Fruit fly (Drosophila melanogaster) whole organism, embryonic: ENCODE results near the gene mRpL48.

Experiments
- CG10209 ChIP-seq: fragments of 200-800 bp; sonication (Bioruptor generic); optimal IDR thresholded peaks from 3 replicates; lab custom pipeline; 2017; ENCODE audit warnings: missing biosample characterization, mild to moderate bottlenecking, missing genetic modification characterization, missing genetic modification reagents
- CG16779 ChIP-seq: fragments of 200-800 bp; sonication (Bioruptor generic); IDR thresholded peaks from 2 replicates; pipeline ENCODE4 v1.3.6; 2022; ENCODE audit warnings: missing biosample characterization, missing genetic modification characterization
- CG17359 ChIP-seq: fragments of 200-800 bp; sonication (Bioruptor generic); optimal IDR thresholded peaks from 3 replicates; lab custom pipeline; 2018; ENCODE audit warnings: missing biosample characterization, mild to moderate bottlenecking, missing genetic modification characterization, moderate library complexity
- CG5180 ChIP-seq: fragments of 200-800 bp; sonication (Bioruptor generic); optimal IDR thresholded peaks from 3 replicates; lab custom pipeline; 2017; ENCODE audit warnings: missing biosample characterization, missing genetic modification characterization, mild to moderate bottlenecking, moderate library complexity, missing genetic modification reagents
- Fer1 ChIP-seq: fragments of 200-800 bp; sonication (Bioruptor generic); optimal IDR thresholded peaks from 2 replicates; lab custom pipeline; 2017; ENCODE audit warnings: missing biosample characterization, mild to moderate bottlenecking, missing genetic modification characterization
- Nf-YC ChIP-seq: fragments of 200-800 bp; optimal IDR thresholded peaks from 3 replicates; lab custom pipeline; 2019; ENCODE audit warnings: missing biosample characterization, mild to moderate bottlenecking, missing genetic modification characterization, moderate library complexity
- gce ChIP-seq: fragments of 200-800 bp; sonication (Bioruptor generic); IDR thresholded peaks from 3 replicates; pipeline ENCODE4 v1.3.6; 2022; ENCODE audit warnings: missing biosample characterization, missing genetic modification characterization

DNA sequence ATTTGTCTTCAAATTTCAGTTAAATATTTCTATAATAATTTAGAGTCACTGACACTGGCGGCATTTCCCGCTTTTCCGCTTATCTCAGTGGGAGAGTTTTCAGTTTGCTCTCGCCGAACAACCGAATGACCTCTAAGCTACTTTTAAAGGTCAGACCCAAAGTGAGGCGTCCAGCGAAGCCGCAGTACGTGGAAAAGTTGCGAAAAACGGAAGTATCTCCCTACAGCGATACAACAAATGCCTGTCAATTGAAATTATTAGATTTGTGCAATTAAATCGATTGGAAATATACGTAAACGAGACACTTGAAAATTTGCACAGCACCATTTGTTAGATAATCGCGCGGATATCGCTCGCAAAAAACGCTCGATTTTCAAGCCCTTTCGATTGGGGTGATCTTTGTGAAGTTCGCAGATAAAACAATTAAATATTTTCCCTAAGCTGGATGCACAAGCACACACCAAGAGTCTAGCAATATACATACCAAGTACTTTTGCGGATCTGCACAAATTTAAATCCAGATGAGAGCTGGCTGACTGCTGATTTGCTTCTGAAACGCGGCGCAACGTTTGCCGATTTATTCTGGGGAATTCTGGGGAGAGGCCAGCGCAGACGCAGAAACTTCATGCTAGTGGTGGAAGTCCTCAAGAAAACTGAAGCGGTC is 17.0 kb downstream of the mRpL48 start:
- no peak for TF ChIP-seq CG10209 (GFP tag; lab: Kevin White, UChicago)
- no peak for TF ChIP-seq Nf-YC
- TF ChIP-seq CG5180, result no peak
- no peak for TF ChIP-seq gce
- no peak for TF ChIP-seq CG16779
- TF ChIP-seq Fer1 (GFP tag; lab: Kevin White, UChicago), result no peak
- TF ChIP-seq CG17359, result no peak
